Worm (Caenorhabditis elegans) whole organism, L3 larva: Measurements from ENCODE around the gene grp-1.

Experiments used
- ama-1 ChIP-seq: fragments of 150-350 bp; optimal IDR thresholded peaks from 2 replicates; lab custom pipeline; 2018
- nhr-237 ChIP-seq: fragments of 150-350 bp; optimal IDR thresholded peaks from 2 replicates; lab custom pipeline; 2014; ENCODE audit warnings: missing biosample characterization, missing genetic modification characterization
- tbx-2 ChIP-seq: sonication (generic microtip); optimal IDR thresholded peaks from 2 replicates; lab custom pipeline; 2016; ENCODE audit warnings: mild to moderate bottlenecking, missing genetic modification characterization, missing compliant biosample characterization
- unc-62 ChIP-seq: fragments of 150-350 bp; sonication (generic microtip); optimal IDR thresholded peaks from 4 replicates; lab custom pipeline; 2014; ENCODE audit warnings: missing biosample characterization, missing genetic modification reagents, missing genetic modification characterization
- ztf-11 ChIP-seq: fragments of 150-350 bp; optimal IDR thresholded peaks from 2 replicates; lab custom pipeline; 2014; ENCODE audit warnings: missing biosample characterization, missing genetic modification characterization

ce11 chrIII:8061114-8061513 is 24.4 kb upstream of the grp-1 start:
- TF ChIP-seq nhr-237 (tag; lab: Kevin White, UChicago) (no peak), tbx-2 (no peak), ama-1 (lab: Kevin White, UChicago) (no peak), ztf-11 (tag; lab: Kevin White, UChicago) (no peak), unc-62 (no peak)
